Worm (Caenorhabditis elegans): Measurements from ENCODE around the gene nrde-2.

nrde-2 gene

ce11 chrII:10294262-10294661 lies 46.8 kb upstream of the nrde-2 start (continued):
- TF ChIP-seq nhr-48 (tag; optimal IDR thresholded peaks at IDR 0.05): no peak
- no peak for TF ChIP-seq nhr-6 (tag; optimal IDR thresholded peaks at IDR 0.05)
- no peak for TF ChIP-seq lin-39 (tag; optimal IDR thresholded peaks at IDR 0.05)
- TF ChIP-seq mes-2 (tag; optimal IDR thresholded peaks at IDR 0.05; ENCODE audit: poor library complexity, severe bottlenecking): no peak
- no peak for TF ChIP-seq zip-2 (tag; optimal IDR thresholded peaks at IDR 0.05)
- no peak for TF ChIP-seq daf-12 (tag; optimal IDR thresholded peaks at IDR 0.05)
- no peak for TF ChIP-seq nhr-42 (GFP tag; IDR thresholded peaks at IDR 0.05)
- TF ChIP-seq spr-3 (GFP tag; optimal IDR thresholded peaks at IDR 0.05): no peak
- no peak for TF ChIP-seq mep-1 (tag; optimal IDR thresholded peaks at IDR 0.05)
- TF ChIP-seq hlh-30 (tag; optimal IDR thresholded peaks at IDR 0.05; ENCODE audit: insufficient read depth): peak; percentile 46
- TF ChIP-seq mdl-1 (tag; optimal IDR thresholded peaks at IDR 0.05): peak in 1 of 2 experiments; percentile 51
- TF ChIP-seq mxl-2 (GFP tag; conservative IDR thresholded peaks at IDR 0.05): no peak
- TF ChIP-seq mdt-29 (GFP tag; IDR thresholded peaks at IDR 0.05): no peak
- no peak for TF ChIP-seq fos-1 (tag; optimal IDR thresholded peaks at IDR 0.05)
- TF ChIP-seq F26F4.8 (GFP tag; conservative IDR thresholded peaks at IDR 0.05): no peak
- TF ChIP-seq fkh-10 (GFP tag; optimal IDR thresholded peaks at IDR 0.05): no peak
- TF ChIP-seq nhr-28 (tag; optimal IDR thresholded peaks at IDR 0.05): peak; percentile 68
- TF ChIP-seq dmd-6 (GFP tag; IDR thresholded peaks at IDR 0.05): peak; percentile 38
- TF ChIP-seq unc-62 (GFP tag; optimal IDR thresholded peaks at IDR 0.05 in 1 of 2): peak in 1 of 2 experiments; percentile 81
- no peak for TF ChIP-seq unc-62 (tag; optimal IDR thresholded peaks at IDR 0.05)
- no peak for TF ChIP-seq lin-1 (GFP tag; IDR thresholded peaks at IDR 0.05)
- peak; percentile 57; the same call in 1 of the 2 replicates for TF ChIP-seq tra-1 (GFP tag; IDR thresholded peaks at IDR 0.05)
- TF ChIP-seq ceh-82 (tag; optimal IDR thresholded peaks at IDR 0.05): no peak

ce11 chrII:10288926-10289325 lies 41.5 kb upstream of the nrde-2 start:
- TF ChIP-seq nhr-28 (tag; optimal IDR thresholded peaks at IDR 0.05) (no peak), spr-3 (GFP tag; optimal IDR thresholded peaks at IDR 0.05) (no peak), nhr-6 (tag; optimal IDR thresholded peaks at IDR 0.05) (no peak), dve-1 (tag; optimal IDR thresholded peaks at IDR 0.05; ENCODE audit: insufficient read depth) (no peak), php-3 (GFP tag; IDR thresholded peaks at IDR 0.05) (no peak), madf-5 (GFP tag; IDR thresholded peaks at IDR 0.05) (no peak), mxl-3 (GFP tag; optimal IDR thresholded peaks at IDR 0.05) (peak; percentile 78), F49E8.2 (tag; optimal IDR thresholded peaks at IDR 0.05; ENCODE audit: borderline replicate concordance) (no peak), daf-8 (GFP tag; IDR thresholded peaks at IDR 0.05) (no peak), Y48G9A.11 (GFP tag; IDR thresholded peaks at IDR 0.05) (no peak), attf-4 (tag; optimal IDR thresholded peaks at IDR 0.05) (no peak), nhr-77 (tag; optimal IDR thresholded peaks at IDR 0.05) (no peak), hlh-30 (tag; optimal IDR thresholded peaks at IDR 0.05; ENCODE audit: insufficient read depth) (peak; percentile 70), lin-38 (GFP tag; IDR thresholded peaks at IDR 0.05) (no peak), egl-43 (GFP tag; IDR thresholded peaks at IDR 0.05) (no peak), nhr-11 (tag; optimal IDR thresholded peaks at IDR 0.05) (no peak), ztf-11 (tag; optimal IDR thresholded peaks at IDR 0.05) (no peak), ceh-82 (tag; optimal IDR thresholded peaks at IDR 0.05) (no peak), F10B5.3 (tag; optimal IDR thresholded peaks at IDR 0.05) (no peak), pha-4 (GFP tag; IDR thresholded peaks at IDR 0.05) (no peak), pha-4 (tag; optimal IDR thresholded peaks at IDR 0.05) (no peak), mdl-1 (tag; optimal IDR thresholded peaks at IDR 0.05) (peak in 1 of 2 experiments; percentile 39), hlh-11 (tag; optimal IDR thresholded peaks at IDR 0.05) (peak; percentile 48), ces-1 (GFP tag; optimal IDR thresholded peaks at IDR 0.05) (no peak)

Measured in whole organism, L4 larva.